Fruit fly (Drosophila melanogaster) whole organism, wandering third instar larva: ENCODE results near the gene PMCA.

Source experiments
- Sp1 ChIP-seq: fragments of 200-800 bp; sonication (Bioruptor generic); optimal IDR thresholded peaks from 3 replicates; lab custom pipeline; 2019; ENCODE audit warnings: missing biosample characterization, mild to moderate bottlenecking, missing genetic modification characterization, moderate library complexity
- lola ChIP-seq: fragments of >200 bp; optimal IDR thresholded peaks from 2 replicates; lab custom pipeline; 2017; ENCODE audit warnings: missing biosample characterization, missing genetic modification characterization
- sv ChIP-seq: fragments of 200-800 bp; sonication (Bioruptor generic); optimal IDR thresholded peaks from 3 replicates; lab custom pipeline; 2016; ENCODE audit warnings: missing biosample characterization, missing genetic modification characterization

dm6 chr4:388784-389313 lies 30.1 kb upstream of the PMCA start:
- TF ChIP-seq lola (GFP tag; lab: Kevin White, UChicago) (no peak), Sp1 (no peak), sv (GFP tag; lab: Kevin White, UChicago) (no peak)
